Worm (Caenorhabditis elegans) whole organism, midembryonic: Measurements from ENCODE around the gene Y39A1A.18.

ENCODE experiments used
- T22C8.4 ChIP-seq: fragments of 200-800 bp; sonication (Bioruptor generic); IDR thresholded peaks from 2 replicates; pipeline ENCODE4 v1.3.6; 2022; ENCODE audit warnings: missing genetic modification characterization, missing compliant biosample characterization
- flt-1 ChIP-seq: fragments of 200-800 bp; sonication (Bioruptor generic); IDR thresholded peaks from 2 replicates; pipeline ENCODE4 v1.3.6; 2022; ENCODE audit warnings: missing genetic modification characterization, missing compliant biosample characterization
- tab-1 ChIP-seq: fragments of 200-800 bp; sonication (Bioruptor generic); IDR thresholded peaks from 2 replicates; pipeline ENCODE4 v1.3.6; 2022; ENCODE audit warnings: missing genetic modification characterization, missing compliant biosample characterization
- ztf-23 ChIP-seq: fragments of 200-800 bp; sonication (Bioruptor generic); IDR thresholded peaks from 2 replicates; pipeline ENCODE4 v1.3.6; 2022; ENCODE audit warnings: missing genetic modification reagents, missing genetic modification characterization, missing compliant biosample characterization
- ztf-29 ChIP-seq: fragments of 200-800 bp; sonication (Bioruptor generic); IDR thresholded peaks from 2 replicates; pipeline ENCODE4 v1.3.6; 2022; ENCODE audit warnings: missing genetic modification reagents, missing genetic modification characterization, missing compliant biosample characterization

DNA sequence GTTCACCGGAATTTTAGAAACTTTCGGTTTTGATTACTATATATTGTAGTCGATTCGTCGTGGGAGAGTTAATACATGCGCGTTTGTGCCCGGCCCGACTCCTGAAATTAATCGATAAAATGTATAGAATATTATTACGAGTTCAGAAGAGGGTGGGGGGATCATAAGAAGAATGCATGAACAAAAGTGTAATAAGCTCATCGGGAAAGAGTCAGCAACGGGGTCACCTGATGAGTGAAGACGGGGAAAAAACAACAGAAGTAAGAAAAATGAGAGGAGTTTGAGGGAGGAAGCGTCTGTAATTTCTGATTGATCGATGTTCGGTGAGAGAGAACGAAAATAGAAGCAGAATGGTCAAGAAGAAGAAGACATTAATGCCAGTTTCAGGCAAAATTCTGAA, 21.8 kb upstream of the Y39A1A.18 start, which contains the start of gene W09D10.4:
- TF ChIP-seq T22C8.4 (GFP tag; lab: Robert Waterston, UW), result no peak
- TF ChIP-seq flt-1 (GFP tag; lab: Robert Waterston, UW), result no peak
- no peak for TF ChIP-seq ztf-23 (GFP tag; lab: Robert Waterston, UW)
- no peak for TF ChIP-seq tab-1 (GFP tag; lab: Robert Waterston, UW)
- no peak for TF ChIP-seq ztf-29 (GFP tag; lab: Robert Waterston, UW)
